Fruit fly (Drosophila melanogaster) Kc167 (cell line): ENCODE data around the gene CG42271.

ENCODE experiments used
- Myc ChIP-seq: fragments of >200 bp; optimal IDR thresholded peaks from 2 replicates; lab custom pipeline; 2017; ENCODE audit warnings: missing external identifiers
- Sin3A ChIP-seq: fragments of >200 bp; optimal IDR thresholded peaks from 2 replicates; lab custom pipeline; 2018; ENCODE audit warnings: missing external identifiers
- h ChIP-seq: fragments of >200 bp; optimal IDR thresholded peaks from 3 replicates; lab custom pipeline; 2018; ENCODE audit warnings: missing external identifiers
- insv ChIP-seq: fragments of >200 bp; optimal IDR thresholded peaks from 3 replicates; lab custom pipeline; 2018; ENCODE audit warnings: missing external identifiers
- psq ChIP-seq: fragments of >200 bp; optimal IDR thresholded peaks from 2 replicates; lab custom pipeline; 2017; ENCODE audit warnings: missing external identifiers
- ttk ChIP-seq: sonication (Bioruptor generic); optimal IDR thresholded peaks from 2 replicates; lab custom pipeline; 2017; ENCODE audit warnings: missing external identifiers

DNA sequence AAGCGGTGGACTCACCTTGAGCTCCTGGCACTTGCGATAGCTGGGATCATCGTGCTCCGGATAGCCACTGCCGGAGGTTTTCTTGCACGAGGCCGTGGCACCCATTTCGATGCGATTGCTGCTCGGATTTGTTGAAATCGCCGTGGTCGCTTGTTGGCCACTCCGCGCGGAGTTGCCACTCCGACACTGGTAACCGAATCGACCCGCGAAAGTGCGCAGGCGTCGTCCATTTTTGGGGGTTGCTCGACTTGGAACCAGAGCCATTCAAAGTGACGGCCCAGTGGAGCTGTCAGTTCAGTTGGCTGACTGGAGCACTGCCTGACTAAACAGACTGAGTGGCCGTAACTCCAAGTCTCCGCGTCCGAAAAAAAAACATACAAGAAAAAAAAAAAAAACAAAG lies 32.2 kb upstream of the CG42271 start, which contains the start of the genes CG13404 and na:
- TF ChIP-seq ttk (lab: Kevin White, UChicago) (no peak), psq (lab: Kevin White, UChicago) (no peak), insv (lab: Kevin White, UChicago) (no peak), h (lab: Kevin White, UChicago) (no peak), Sin3A (lab: Kevin White, UChicago) (no peak), Myc (lab: Kevin White, UChicago) (no peak)
